Worm (Caenorhabditis elegans): Measurements from ENCODE around the gene gst-21.

gst-21 gene

DNA sequence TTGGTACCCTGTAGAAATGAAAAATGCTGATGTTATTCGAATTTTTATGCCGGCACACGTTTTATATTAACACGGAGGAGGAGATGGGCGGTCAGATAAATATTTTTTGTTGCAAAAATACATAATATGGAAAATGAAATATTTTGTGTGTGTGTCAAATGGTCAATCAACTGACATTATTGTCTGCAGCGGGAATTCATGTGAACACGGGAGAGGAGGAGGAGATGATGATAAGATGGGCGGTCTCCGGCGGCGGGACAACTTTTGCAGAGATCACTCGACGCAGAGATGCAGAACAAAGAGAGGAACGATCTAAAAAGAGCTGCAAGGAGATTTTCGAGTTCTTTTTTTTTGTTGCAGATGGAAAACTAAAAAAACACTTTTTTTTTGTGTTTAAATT, 39.9 kb upstream of the gst-21 start, which contains the start of gene dhs-13:
Gene dhs-13, minus strand, starts transcription at position 8 of the 400 bp plus-strand sequence.
- TF ChIP-seq hlh-30 (tag; optimal IDR thresholded peaks at IDR 0.05; ENCODE audit: insufficient read depth) (peak; percentile 93), nhr-25 (tag; optimal IDR thresholded peaks at IDR 0.05; ENCODE audit: borderline replicate concordance, insufficient read depth) (no peak), ces-1 (GFP tag; optimal IDR thresholded peaks at IDR 0.05) (no peak), Y48G9A.11 (GFP tag; IDR thresholded peaks at IDR 0.05) (no peak), mxl-3 (GFP tag; optimal IDR thresholded peaks at IDR 0.05) (peak; percentile 66), mep-1 (tag; optimal IDR thresholded peaks at IDR 0.05) (peak; percentile 28), mdl-1 (tag; optimal IDR thresholded peaks at IDR 0.05) (peak in 1 of 2 experiments; percentile 14), dve-1 (tag; optimal IDR thresholded peaks at IDR 0.05; ENCODE audit: insufficient read depth) (peak; percentile 46), nhr-28 (tag; optimal IDR thresholded peaks at IDR 0.05) (peak; percentile 76), T20F7.1 (GFP tag; optimal IDR thresholded peaks at IDR 0.05) (no peak), Y75B8A.6 (GFP tag; IDR thresholded peaks at IDR 0.05) (no peak), daf-16 (GFP tag; optimal IDR thresholded peaks at IDR 0.05) (peak in 1 of 2 experiments; percentile 28), daf-16 (tag; optimal IDR thresholded peaks at IDR 0.05) (peak; percentile 4), fos-1 (tag; optimal IDR thresholded peaks at IDR 0.05) (no peak), zip-2 (tag; optimal IDR thresholded peaks at IDR 0.05) (no peak), madf-5 (GFP tag; IDR thresholded peaks at IDR 0.05) (no peak), madf-9 (GFP tag; conservative IDR thresholded peaks at IDR 0.05) (no peak), cey-2 (tag; optimal IDR thresholded peaks at IDR 0.05; ENCODE audit: borderline replicate concordance, insufficient read depth) (no peak), pqm-1 (tag; optimal IDR thresholded peaks at IDR 0.05) (peak; percentile 27), hlh-11 (tag; optimal IDR thresholded peaks at IDR 0.05) (peak; percentile 83), F44E2.7 (GFP tag; IDR thresholded peaks at IDR 0.05) (no peak), skn-1 (tag; optimal IDR thresholded peaks at IDR 0.05) (no peak), mes-2 (tag; optimal IDR thresholded peaks at IDR 0.05; ENCODE audit: poor library complexity, severe bottlenecking) (peak; percentile 9), dpl-1 (GFP tag; optimal IDR thresholded peaks at IDR 0.05) (no peak), dmd-6 (GFP tag; IDR thresholded peaks at IDR 0.05) (peak; percentile 67)

DNA sequence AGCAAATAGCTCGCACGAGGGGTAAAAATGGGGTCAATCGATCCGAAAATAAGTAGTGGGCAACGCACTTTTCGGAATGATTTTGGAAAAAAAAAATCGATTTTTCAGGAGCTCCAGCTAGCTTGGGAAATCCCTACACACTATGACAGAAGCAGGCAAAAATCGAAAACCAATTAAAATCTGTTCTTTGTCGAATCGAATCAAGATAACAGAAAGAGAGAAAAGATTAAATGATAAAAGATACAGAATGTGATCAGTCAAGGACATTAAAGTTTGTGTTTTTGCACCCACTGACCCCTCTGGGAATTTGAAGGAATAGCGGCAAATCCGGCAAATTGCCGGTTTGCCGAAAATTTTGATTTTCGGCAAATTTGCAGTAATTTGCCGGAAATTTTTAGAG, 35.6 kb upstream of the gst-21 start:
- TF ChIP-seq snpc-1.2 (GFP tag; IDR thresholded peaks at IDR 0.05) (no peak), nhr-28 (tag; optimal IDR thresholded peaks at IDR 0.05) (peak; percentile 22)

DNA sequence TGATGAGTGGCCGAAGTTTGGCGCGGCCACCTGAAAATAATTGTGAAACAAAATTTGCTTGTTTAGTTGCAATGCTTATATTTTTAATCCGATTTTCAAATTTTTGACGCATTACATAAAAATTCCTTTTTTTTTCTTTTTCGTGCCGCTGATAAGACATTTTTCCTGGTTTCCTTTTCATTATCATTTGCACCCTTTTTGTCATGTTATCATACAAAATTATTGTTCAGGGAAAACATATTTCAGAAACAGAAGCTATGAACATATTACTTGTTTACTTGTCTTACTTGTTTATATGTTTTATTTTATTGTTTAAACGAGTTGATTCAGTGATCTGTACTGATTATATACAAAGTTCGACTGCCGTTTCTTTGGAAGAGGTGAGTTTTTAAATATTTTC, 28.9 kb upstream of the gst-21 start, which contains the start of gene clec-205:
Gene clec-205, plus strand, starts transcription at position 212 of the 400 bp plus-strand sequence.
- TF ChIP-seq daf-16 (GFP tag; optimal IDR thresholded peaks at IDR 0.05) (no peak), daf-16 (tag; optimal IDR thresholded peaks at IDR 0.05) (peak; percentile 86), mxl-3 (GFP tag; optimal IDR thresholded peaks at IDR 0.05) (no peak), nhr-77 (tag; optimal IDR thresholded peaks at IDR 0.05) (peak; percentile 1), hmg-1.1 (GFP tag; IDR thresholded peaks at IDR 0.05) (no peak), zag-1 (tag; optimal IDR thresholded peaks at IDR 0.05) (no peak), dmd-6 (GFP tag; IDR thresholded peaks at IDR 0.05) (peak; percentile 36; the same call in 1 of the 2 replicates), attf-4 (tag; optimal IDR thresholded peaks at IDR 0.05) (no peak), T26A8.4 (GFP tag; IDR thresholded peaks at IDR 0.05) (no peak), D1046.2 (GFP tag; IDR thresholded peaks at IDR 0.05) (no peak), zfp-3 (GFP tag; conservative IDR thresholded peaks at IDR 0.05) (no peak), tag-97 (GFP tag; IDR thresholded peaks at IDR 0.05) (no peak), pqm-1 (tag; optimal IDR thresholded peaks at IDR 0.05) (peak; percentile 53), nhr-111 (GFP tag; optimal IDR thresholded peaks at IDR 0.05) (no peak), nhr-28 (tag; optimal IDR thresholded peaks at IDR 0.05) (peak; percentile 39)

DNA sequence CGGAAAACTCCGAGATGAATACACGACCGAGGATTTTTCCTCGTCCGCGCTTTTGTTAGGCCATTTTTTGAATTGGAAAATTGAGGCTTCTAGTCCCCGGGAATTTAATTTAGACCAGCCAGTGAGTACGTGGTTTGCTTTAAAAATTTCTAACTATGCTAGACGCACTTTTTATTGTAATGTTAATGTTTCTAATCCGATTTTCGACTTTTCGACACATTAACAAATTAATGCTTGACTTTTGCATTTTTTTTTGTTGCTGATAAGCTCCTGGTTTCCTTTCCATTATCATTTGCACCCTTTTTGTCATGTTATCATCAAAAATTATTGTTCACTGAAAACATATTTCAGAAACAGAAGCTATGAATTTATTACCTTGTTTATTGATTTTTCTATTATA, 25.0 kb upstream of the gst-21 start, which contains the start of gene clec-204:
Gene clec-204, plus strand, starts transcription at position 301 of the 400 bp plus-strand sequence.
- peak; percentile 23 for TF ChIP-seq aha-1 (tag)
- peak; percentile 55 for TF ChIP-seq pqm-1 (tag; optimal IDR thresholded peaks at IDR 0.05)
- no peak for TF ChIP-seq cey-2 (tag; optimal IDR thresholded peaks at IDR 0.05; ENCODE audit: borderline replicate concordance, insufficient read depth)
